Fruit fly (Drosophila melanogaster) whole organism, embryonic: ENCODE measurements around the gene CG16719.

Experiments
- Ada2b ChIP-seq: fragments of 200-800 bp; sonication (Bioruptor generic); IDR thresholded peaks from 2 replicates; pipeline ENCODE4 v1.3.6; 2022; ENCODE audit warnings: missing biosample characterization, missing genetic modification characterization
- Atf6 ChIP-seq: fragments of 200-800 bp; sonication (Bioruptor generic); IDR thresholded peaks from 2 replicates; pipeline ENCODE4 v1.3.6; 2022; ENCODE audit warnings: missing biosample characterization, missing genetic modification characterization
- Blimp-1 ChIP-seq: fragments of 200-800 bp; sonication (Bioruptor generic); optimal IDR thresholded peaks from 3 replicates; lab custom pipeline; 2018; ENCODE audit warnings: missing biosample characterization, missing genetic modification characterization, mild to moderate bottlenecking, moderate library complexity, missing genetic modification reagents
- Bteb2 ChIP-seq: fragments of 200-800 bp; sonication (Bioruptor generic); optimal IDR thresholded peaks from 2 replicates; lab custom pipeline; 2016; ENCODE audit warnings: missing biosample characterization, missing genetic modification characterization
- CG10147 ChIP-seq: fragments of 200-800 bp; sonication (Bioruptor generic); optimal IDR thresholded peaks from 2 replicates; lab custom pipeline; 2019; ENCODE audit warnings: missing biosample characterization, mild to moderate bottlenecking, missing genetic modification characterization, moderate library complexity
- CG11504 ChIP-seq: fragments of 200-800 bp; sonication (Bioruptor generic); optimal IDR thresholded peaks from 3 replicates; lab custom pipeline; 2019; ENCODE audit warnings: missing biosample characterization, mild to moderate bottlenecking, missing genetic modification characterization, moderate library complexity
- CG11560 ChIP-seq: fragments of 200-800 bp; sonication (Bioruptor generic); IDR thresholded peaks from 3 replicates; pipeline ENCODE4 v1.3.6; 2022; ENCODE audit warnings: missing biosample characterization, missing genetic modification characterization
- CG12219 ChIP-seq: fragments of 200-800 bp; sonication (Bioruptor generic); optimal IDR thresholded peaks from 3 replicates; lab custom pipeline; 2018; ENCODE audit warnings: missing biosample characterization, mild to moderate bottlenecking, missing genetic modification characterization
- CG1233 ChIP-seq: fragments of 200-800 bp; sonication (Bioruptor generic); optimal IDR thresholded peaks from 4 replicates; lab custom pipeline; 2018; ENCODE audit warnings: missing biosample characterization, mild to moderate bottlenecking, missing genetic modification characterization
- CG12942 ChIP-seq: fragments of 200-800 bp; sonication (Bioruptor generic); optimal IDR thresholded peaks from 3 replicates; lab custom pipeline; 2016; ENCODE audit warnings: missing biosample characterization, missing genetic modification characterization
- CG14050 ChIP-seq: fragments of 200-800 bp; sonication (Bioruptor generic); IDR thresholded peaks from 3 replicates; pipeline ENCODE4 v1.3.6; 2022; ENCODE audit warnings: missing biosample characterization, missing genetic modification characterization
- CG15011 ChIP-seq: fragments of 200-800 bp; sonication (Bioruptor generic); optimal IDR thresholded peaks from 3 replicates; lab custom pipeline; 2018; ENCODE audit warnings: missing biosample characterization, mild to moderate bottlenecking, missing genetic modification characterization
- CG15479 ChIP-seq: fragments of 200-800 bp; sonication (Bioruptor generic); optimal IDR thresholded peaks from 3 replicates; lab custom pipeline; 2019; ENCODE audit warnings: missing biosample characterization, mild to moderate bottlenecking, missing genetic modification characterization, moderate library complexity
- CG15514 ChIP-seq: fragments of 200-800 bp; sonication (Bioruptor generic); optimal IDR thresholded peaks from 3 replicates; lab custom pipeline; 2017; ENCODE audit warnings: missing biosample characterization, missing genetic modification characterization, mild to moderate bottlenecking, moderate library complexity, missing genetic modification reagents
- CG17186 ChIP-seq: fragments of 200-800 bp; sonication (Bioruptor generic); optimal IDR thresholded peaks from 3 replicates; lab custom pipeline; 2017; ENCODE audit warnings: missing biosample characterization, missing genetic modification reagents, missing genetic modification characterization
- CG17568 ChIP-seq: fragments of 200-800 bp; sonication (Bioruptor generic); optimal IDR thresholded peaks from 2 replicates; lab custom pipeline; 2018; ENCODE audit warnings: missing biosample characterization, mild to moderate bottlenecking, missing genetic modification characterization, moderate library complexity
- CG2129 ChIP-seq: fragments of 200-800 bp; sonication (Bioruptor generic); IDR thresholded peaks from 2 replicates; pipeline ENCODE4 v1.3.6; 2022; ENCODE audit warnings: missing biosample characterization, missing genetic modification characterization; ENCODE audit not compliant: partially characterized antibody
- CG3407 ChIP-seq: fragments of 200-800 bp; sonication (Bioruptor generic); optimal IDR thresholded peaks from 2 replicates; lab custom pipeline; 2018; ENCODE audit warnings: missing biosample characterization, mild to moderate bottlenecking, missing genetic modification characterization
- CG4707 ChIP-seq: fragments of 200-800 bp; sonication (Bioruptor generic); optimal IDR thresholded peaks from 2 replicates; lab custom pipeline; 2018; ENCODE audit warnings: missing biosample characterization, mild to moderate bottlenecking, missing genetic modification characterization, moderate library complexity
- CG4730 ChIP-seq: fragments of 200-800 bp; sonication (Bioruptor generic); IDR thresholded peaks from 2 replicates; pipeline ENCODE4 v1.3.6; 2022; ENCODE audit warnings: missing biosample characterization, missing genetic modification characterization
- CG6272 ChIP-seq: fragments of 200-800 bp; sonication (Bioruptor generic); IDR thresholded peaks from 2 replicates; pipeline ENCODE4 v1.3.6; 2022; ENCODE audit warnings: missing biosample characterization, missing genetic modification characterization
- CG7786 ChIP-seq: fragments of 200-800 bp; sonication (Bioruptor generic); optimal IDR thresholded peaks from 2 replicates; lab custom pipeline; 2016; ENCODE audit warnings: missing biosample characterization, missing genetic modification characterization
- CG7987 ChIP-seq: fragments of 200-800 bp; sonication (Bioruptor generic); optimal IDR thresholded peaks from 2 replicates; lab custom pipeline; 2018; ENCODE audit warnings: missing biosample characterization, mild to moderate bottlenecking, missing genetic modification characterization, moderate library complexity
- D19B ChIP-seq: fragments of 200-800 bp; sonication (Bioruptor generic); optimal IDR thresholded peaks from 2 replicates; lab custom pipeline; 2017; ENCODE audit warnings: missing biosample characterization, mild to moderate bottlenecking, missing genetic modification characterization
- Dll ChIP-seq: fragments of 200-800 bp; sonication (Bioruptor generic); IDR thresholded peaks from 4 replicates; pipeline ENCODE4 v1.3.6; 2022; ENCODE audit warnings: missing biosample characterization, missing genetic modification characterization; ENCODE audit not compliant: partially characterized antibody
- Fer1 ChIP-seq: fragments of 200-800 bp; sonication (Bioruptor generic); optimal IDR thresholded peaks from 2 replicates; lab custom pipeline; 2017; ENCODE audit warnings: missing biosample characterization, mild to moderate bottlenecking, missing genetic modification characterization
- H15 ChIP-seq: fragments of 200-800 bp; sonication (Bioruptor generic); IDR thresholded peaks from 3 replicates; pipeline ENCODE4 v1.3.6; 2022; ENCODE audit warnings: missing biosample characterization, missing genetic modification characterization
- HLHmδ ChIP-seq: fragments of 200-800 bp; sonication (Bioruptor generic); optimal IDR thresholded peaks from 2 replicates; lab custom pipeline; 2018; ENCODE audit warnings: missing biosample characterization, mild to moderate bottlenecking, missing genetic modification characterization, moderate library complexity
- MTF-1 ChIP-seq: fragments of 200-800 bp; sonication (Bioruptor generic); optimal IDR thresholded peaks from 2 replicates; lab custom pipeline; 2018; ENCODE audit warnings: missing biosample characterization, mild to moderate bottlenecking, missing genetic modification characterization, borderline replicate concordance
- Max ChIP-seq: fragments of 200-800 bp; sonication (Bioruptor generic); optimal IDR thresholded peaks from 2 replicates; lab custom pipeline; 2016; ENCODE audit warnings: missing biosample characterization, mild to moderate bottlenecking, missing genetic modification characterization
- Sin3A ChIP-seq: fragments of >200 bp; optimal IDR thresholded peaks from 2 replicates; lab custom pipeline; 2018
- bigmax ChIP-seq: fragments of 200-800 bp; sonication (Bioruptor generic); optimal IDR thresholded peaks from 2 replicates; lab custom pipeline; 2018; ENCODE audit warnings: missing biosample characterization, mild to moderate bottlenecking, missing genetic modification characterization
- chif ChIP-seq, 2 experiments: fragments of 200-800 bp; sonication (Bioruptor generic); optimal IDR thresholded peaks; 3 replicates each; lab custom pipeline; 2016; ENCODE audit warnings: missing biosample characterization in 2 of 2, missing genetic modification characterization in 2 of 2
- dimm ChIP-seq: fragments of 200-800 bp; sonication (Bioruptor generic); IDR thresholded peaks from 2 replicates; pipeline ENCODE4 v1.3.6; 2022; ENCODE audit warnings: missing biosample characterization, missing genetic modification characterization
- dmrt99B ChIP-seq: fragments of 200-800 bp; sonication (Bioruptor generic); optimal IDR thresholded peaks from 2 replicates; lab custom pipeline; 2018; ENCODE audit warnings: missing biosample characterization, mild to moderate bottlenecking, missing genetic modification characterization, moderate library complexity
- fd64A ChIP-seq: fragments of 200-800 bp; sonication (Bioruptor generic); optimal IDR thresholded peaks from 3 replicates; lab custom pipeline; 2018; ENCODE audit warnings: missing biosample characterization, mild to moderate bottlenecking, missing genetic modification characterization
- gro ChIP-seq: fragments of 200-800 bp; sonication (Bioruptor generic); optimal IDR thresholded peaks from 2 replicates; lab custom pipeline; 2016; ENCODE audit warnings: missing biosample characterization, missing genetic modification characterization
- gsb-n ChIP-seq: fragments of 200-800 bp; sonication (Bioruptor generic); optimal IDR thresholded peaks from 3 replicates; lab custom pipeline; 2018; ENCODE audit warnings: missing biosample characterization, mild to moderate bottlenecking, missing genetic modification characterization
- gt ChIP-seq: fragments of 200-800 bp; sonication (Bioruptor generic); IDR thresholded peaks from 2 replicates; pipeline ENCODE4 v1.3.6; 2022; ENCODE audit warnings: missing biosample characterization, missing genetic modification characterization
- kah ChIP-seq: fragments of 200-800 bp; sonication (Bioruptor generic); optimal IDR thresholded peaks from 2 replicates; lab custom pipeline; 2018; ENCODE audit warnings: missing biosample characterization, mild to moderate bottlenecking, missing genetic modification characterization
- kay ChIP-seq: fragments of 200-800 bp; sonication (Bioruptor generic); optimal IDR thresholded peaks from 2 replicates; lab custom pipeline; 2016; ENCODE audit warnings: missing biosample characterization, missing genetic modification characterization
- ken ChIP-seq: fragments of 200-800 bp; sonication (Bioruptor generic); IDR thresholded peaks from 3 replicates; pipeline ENCODE4 v1.3.6; 2022; ENCODE audit warnings: missing biosample characterization, missing genetic modification characterization
- row ChIP-seq: fragments of 200-800 bp; sonication (Bioruptor generic); IDR thresholded peaks from 3 replicates; pipeline ENCODE4 v1.3.6; 2022; ENCODE audit warnings: missing biosample characterization, missing genetic modification characterization
- sim ChIP-seq: fragments of 200-800 bp; sonication (Bioruptor generic); IDR thresholded peaks from 2 replicates; pipeline ENCODE4 v1.3.6; 2022; ENCODE audit warnings: missing biosample characterization, missing genetic modification characterization
- sima ChIP-seq: fragments of 200-800 bp; sonication (Bioruptor generic); optimal IDR thresholded peaks from 2 replicates; lab custom pipeline; 2016; ENCODE audit warnings: missing biosample characterization, missing genetic modification characterization
- tap ChIP-seq: fragments of 200-800 bp; optimal IDR thresholded peaks from 3 replicates; lab custom pipeline; 2019; ENCODE audit warnings: missing biosample characterization, mild to moderate bottlenecking, missing genetic modification characterization, moderate library complexity
- tin ChIP-seq: fragments of 200-800 bp; sonication (Bioruptor generic); optimal IDR thresholded peaks from 3 replicates; lab custom pipeline; 2016; ENCODE audit warnings: missing biosample characterization, missing genetic modification characterization
- unc-4 ChIP-seq: fragments of 200-800 bp; sonication (Bioruptor generic); IDR thresholded peaks from 2 replicates; pipeline ENCODE4 v1.3.6; 2022; ENCODE audit warnings: missing biosample characterization, missing genetic modification characterization; ENCODE audit not compliant: partially characterized antibody
- z ChIP-seq: fragments of 200-800 bp; sonication (Bioruptor generic); IDR thresholded peaks from 3 replicates; pipeline ENCODE4 v1.3.6; 2022; ENCODE audit warnings: missing biosample characterization, missing genetic modification characterization

Gene CG16719

DNA sequence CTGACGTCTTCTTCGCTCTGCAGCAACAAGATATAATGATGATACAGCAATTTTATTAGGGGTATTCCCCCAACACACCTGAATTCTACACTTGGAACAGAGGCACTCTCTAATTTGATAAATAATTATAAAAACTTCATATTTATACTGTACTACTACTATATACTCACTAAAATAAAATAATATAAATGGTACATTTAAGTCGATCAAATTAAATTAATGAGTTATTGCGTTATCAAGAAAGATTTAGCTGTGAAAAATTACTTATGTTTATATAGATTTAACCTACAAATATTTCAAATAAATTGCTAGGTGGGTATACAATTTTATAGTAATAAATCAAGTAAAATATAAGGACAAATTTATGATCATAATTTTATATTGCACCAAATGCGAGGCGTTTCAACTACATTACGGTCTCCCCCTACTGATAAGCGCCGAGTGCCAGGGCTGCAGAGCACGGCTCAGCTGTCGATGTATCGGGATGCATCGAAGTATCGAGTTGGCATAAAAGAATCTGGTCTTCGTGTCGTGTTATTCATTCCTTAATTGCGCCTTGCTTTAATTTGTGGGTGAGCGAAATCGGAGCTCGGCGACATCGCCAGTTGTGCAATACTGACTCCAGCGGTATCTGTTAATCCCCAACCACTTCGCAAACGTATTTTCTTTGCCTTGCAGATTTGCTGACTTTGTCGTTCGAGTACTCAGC is 29.0 kb downstream of the CG16719 start, which contains the start of gene vsg (continued):
- TF ChIP-seq CG14050 (GFP tag; lab: Robert Waterston, UW), result no peak
- TF ChIP-seq tap (tag; lab: Kevin White, UChicago), result peak; percentile 68
- peak; percentile 77 for TF ChIP-seq kay (GFP tag; lab: Kevin White, UChicago)
- TF ChIP-seq sima (GFP tag; lab: Kevin White, UChicago), result no peak
- peak; percentile 57; the same call in 1 of the 2 replicates for TF ChIP-seq CG2129 (GFP tag; lab: Robert Waterston, UW)
- TF ChIP-seq CG11560 (tag; lab: Robert Waterston, UW), result peak; percentile 70; the same call in 2 of the 3 replicates
- TF ChIP-seq CG4730, result peak; percentile 57; the same call in 1 of the 2 replicates
- TF ChIP-seq CG12219 (GFP tag; lab: Kevin White, UChicago), result no peak
- TF ChIP-seq CG11504 (tag; lab: Kevin White, UChicago), result peak; percentile 89
- peak; percentile 56 for TF ChIP-seq ken
- TF ChIP-seq Ada2b (GFP tag; lab: Robert Waterston, UW), result no peak; the same call in 1 of the 2 replicates
- TF ChIP-seq HLHmδ (GFP tag; lab: Kevin White, UChicago), result peak; percentile 10
- no peak for TF ChIP-seq CG15011 (GFP tag; lab: Kevin White, UChicago)
- peak; percentile 50; the same call in 1 of the 2 replicates for TF ChIP-seq Atf6 (GFP tag; lab: Robert Waterston, UW)
- peak; percentile 59; the same call in 2 of the 3 replicates for TF ChIP-seq H15
- TF ChIP-seq sim (GFP tag; lab: Robert Waterston, UW), result no peak
- TF ChIP-seq CG7786 (GFP tag; lab: Kevin White, UChicago), result peak; percentile 48
- no peak for TF ChIP-seq fd64A (GFP tag; lab: Kevin White, UChicago)
- no peak for TF ChIP-seq gt
- TF ChIP-seq CG15479 (GFP tag; lab: Kevin White, UChicago), result no peak
- TF ChIP-seq tin (GFP tag; lab: Kevin White, UChicago), result peak; percentile 77
- TF ChIP-seq CG12942 (GFP tag; lab: Kevin White, UChicago), result peak; percentile 75
- TF ChIP-seq CG17186 (GFP tag; lab: Kevin White, UChicago), result no peak
- TF ChIP-seq dimm (GFP tag; lab: Robert Waterston, UW), result no peak
- TF ChIP-seq unc-4 (GFP tag; lab: Robert Waterston, UW), result peak; percentile 75
- TF ChIP-seq gsb-n, result peak; percentile 68
- peak; percentile 74 for TF ChIP-seq CG6272
- TF ChIP-seq z (GFP tag; lab: Robert Waterston, UW), result no peak
- TF ChIP-seq row (GFP tag; lab: Robert Waterston, UW), result peak; percentile 92
- TF ChIP-seq D19B (GFP tag; lab: Kevin White, UChicago), result peak; percentile 73
- peak; percentile 69 for TF ChIP-seq Blimp-1
- TF ChIP-seq chif (GFP tag; optimal IDR thresholded peaks at IDR 0.05; lab: Kevin White, UChicago), result peak; percentile 7 to 61
- TF ChIP-seq kah (GFP tag; lab: Kevin White, UChicago), result peak; percentile 61
- TF ChIP-seq CG7987 (GFP tag; lab: Kevin White, UChicago), result no peak
- no peak for TF ChIP-seq gro (GFP tag; lab: Kevin White, UChicago)
- no peak for TF ChIP-seq MTF-1 (GFP tag; lab: Kevin White, UChicago)
- TF ChIP-seq Sin3A (lab: Kevin White, UChicago), result peak; percentile 31
- TF ChIP-seq bigmax (GFP tag; lab: Kevin White, UChicago), result no peak
- peak; percentile 60 for TF ChIP-seq CG3407 (GFP tag; lab: Kevin White, UChicago)
- TF ChIP-seq Dll (GFP tag; lab: Robert Waterston, UW), result peak; percentile 78
- TF ChIP-seq Bteb2, result peak; percentile 26
- TF ChIP-seq Max, result peak; percentile 58
- no peak for TF ChIP-seq CG17568 (GFP tag; lab: Kevin White, UChicago)
- no peak for TF ChIP-seq CG4707 (GFP tag; lab: Kevin White, UChicago)
- peak; percentile 76 for TF ChIP-seq CG10147 (GFP tag; lab: Kevin White, UChicago)
- TF ChIP-seq Fer1 (GFP tag; lab: Kevin White, UChicago), result peak; percentile 63
- TF ChIP-seq CG15514, result peak; percentile 38
- peak; percentile 71 for TF ChIP-seq CG1233 (GFP tag; lab: Kevin White, UChicago)
- peak; percentile 81 for TF ChIP-seq dmrt99B (tag; lab: Kevin White, UChicago)
